Fruit fly (Drosophila melanogaster) whole organism, embryonic: ENCODE measurements around the gene CG2889.

Experiments
- B-H2 ChIP-seq: fragments of 200-800 bp; sonication (Bioruptor generic); optimal IDR thresholded peaks from 2 replicates; lab custom pipeline; 2018; ENCODE audit warnings: missing biosample characterization, mild to moderate bottlenecking, missing genetic modification characterization
- Bdp1 ChIP-seq: fragments of 200-800 bp; sonication (Bioruptor generic); optimal IDR thresholded peaks from 3 replicates; lab custom pipeline; 2016; ENCODE audit warnings: missing biosample characterization, missing genetic modification characterization
- CG13775 ChIP-seq: fragments of 200-800 bp; sonication (Bioruptor generic); optimal IDR thresholded peaks from 3 replicates; lab custom pipeline; 2017; ENCODE audit warnings: missing biosample characterization, mild to moderate bottlenecking, missing genetic modification characterization
- CG15601 ChIP-seq: fragments of 200-800 bp; sonication (Bioruptor generic); optimal IDR thresholded peaks from 3 replicates; lab custom pipeline; 2019; ENCODE audit warnings: missing biosample characterization, mild to moderate bottlenecking, missing genetic modification characterization, moderate library complexity
- CG17359 ChIP-seq: fragments of 200-800 bp; sonication (Bioruptor generic); optimal IDR thresholded peaks from 3 replicates; lab custom pipeline; 2018; ENCODE audit warnings: missing biosample characterization, mild to moderate bottlenecking, missing genetic modification characterization, moderate library complexity
- CG17802 ChIP-seq: fragments of 200-800 bp; sonication (Bioruptor generic); optimal IDR thresholded peaks from 2 replicates; lab custom pipeline; 2018; ENCODE audit warnings: missing biosample characterization, mild to moderate bottlenecking, missing genetic modification characterization, moderate library complexity
- CG1832 ChIP-seq: fragments of 200-800 bp; sonication (Bioruptor generic); optimal IDR thresholded peaks from 2 replicates; lab custom pipeline; 2017; ENCODE audit warnings: missing biosample characterization, mild to moderate bottlenecking, missing genetic modification characterization, inconsistent platforms
- CG2129 ChIP-seq: fragments of 200-800 bp; sonication (Bioruptor generic); IDR thresholded peaks from 2 replicates; pipeline ENCODE4 v1.3.6; 2022; ENCODE audit warnings: missing biosample characterization, missing genetic modification characterization; ENCODE audit not compliant: partially characterized antibody
- CG2199 ChIP-seq: fragments of 200-800 bp; sonication (Bioruptor generic); IDR thresholded peaks from 3 replicates; pipeline ENCODE4 v1.3.6; 2022; ENCODE audit warnings: missing biosample characterization, missing genetic modification characterization
- CG2678 ChIP-seq: fragments of 200-800 bp; sonication (Bioruptor generic); optimal IDR thresholded peaks from 3 replicates; lab custom pipeline; 2019; ENCODE audit warnings: missing biosample characterization, mild to moderate bottlenecking, missing genetic modification characterization, moderate library complexity
- CG31441 ChIP-seq: fragments of 200-800 bp; sonication (Bioruptor generic); IDR thresholded peaks from 2 replicates; pipeline ENCODE4 v1.3.6; 2022; ENCODE audit warnings: missing biosample characterization, missing genetic modification characterization
- CG34224 ChIP-seq: fragments of 200-800 bp; sonication (Bioruptor generic); IDR thresholded peaks from 3 replicates; pipeline ENCODE4 v1.3.6; 2022; ENCODE audit warnings: missing biosample characterization, missing genetic modification characterization; ENCODE audit not compliant: partially characterized antibody
- CG4282 ChIP-seq: fragments of 200-800 bp; sonication (Bioruptor generic); optimal IDR thresholded peaks from 2 replicates; lab custom pipeline; 2016; ENCODE audit warnings: missing biosample characterization, missing genetic modification characterization
- CG4424 ChIP-seq: fragments of 200-800 bp; sonication (Bioruptor generic); optimal IDR thresholded peaks from 3 replicates; lab custom pipeline; 2016; ENCODE audit warnings: missing biosample characterization, missing genetic modification characterization
- CG4854 ChIP-seq: fragments of 200-800 bp; sonication (Bioruptor generic); optimal IDR thresholded peaks from 2 replicates; lab custom pipeline; 2016; ENCODE audit warnings: missing biosample characterization, missing genetic modification characterization, inconsistent platforms
- CG5953 ChIP-seq: fragments of 200-800 bp; sonication (Bioruptor generic); IDR thresholded peaks from 2 replicates; pipeline ENCODE4 v1.3.6; 2022; ENCODE audit warnings: missing biosample characterization, missing genetic modification characterization
- CG6765 ChIP-seq: fragments of 200-800 bp; sonication (Bioruptor generic); optimal IDR thresholded peaks from 3 replicates; lab custom pipeline; 2017; ENCODE audit warnings: missing biosample characterization, mild to moderate bottlenecking, missing genetic modification characterization
- CG7271 ChIP-seq: fragments of 200-800 bp; sonication (Bioruptor generic); optimal IDR thresholded peaks from 2 replicates; lab custom pipeline; 2018; ENCODE audit warnings: missing biosample characterization, mild to moderate bottlenecking, missing genetic modification characterization, moderate library complexity
- CTCF ChIP-seq: fragments of 200-800 bp; sonication (Bioruptor generic); optimal IDR thresholded peaks from 2 replicates; lab custom pipeline; 2017; ENCODE audit warnings: missing biosample characterization, mild to moderate bottlenecking, missing genetic modification characterization, moderate library complexity
- D ChIP-seq, 2 experiments: fragments of 200-800 bp in 1 of 2; fragments of >200 bp in 1 of 2; sonication (Bioruptor generic) in 1 of 2; optimal IDR thresholded peaks; 2 replicates in 1 of 2; 3 replicates in 1 of 2; lab custom pipeline; 2017; ENCODE audit warnings: mild to moderate bottlenecking in 1 of 2, missing biosample characterization in 1 of 2, missing genetic modification characterization in 1 of 2, missing genetic modification reagents in 1 of 2
- Dip3 ChIP-seq: fragments of 200-800 bp; sonication (Bioruptor generic); optimal IDR thresholded peaks from 3 replicates; lab custom pipeline; 2016; ENCODE audit warnings: missing biosample characterization, missing genetic modification characterization
- Fer2 ChIP-seq: fragments of 200-800 bp; sonication (Bioruptor generic); optimal IDR thresholded peaks from 2 replicates; lab custom pipeline; 2018; ENCODE audit warnings: missing biosample characterization, mild to moderate bottlenecking, missing genetic modification characterization, moderate library complexity
- HLH54F ChIP-seq: fragments of 200-800 bp; sonication (Bioruptor generic); optimal IDR thresholded peaks from 3 replicates; lab custom pipeline; 2016; ENCODE audit warnings: missing biosample characterization, missing genetic modification characterization
- Jarid2 ChIP-seq: fragments of 200-800 bp; sonication (Bioruptor generic); optimal IDR thresholded peaks from 3 replicates; lab custom pipeline; 2017; ENCODE audit warnings: mild to moderate bottlenecking, missing biosample characterization, missing genetic modification reagents, missing genetic modification characterization
- Mad ChIP-seq: fragments of 200-800 bp; sonication (Bioruptor generic); optimal IDR thresholded peaks from 2 replicates; lab custom pipeline; 2016; ENCODE audit warnings: missing biosample characterization, missing genetic modification characterization
- NK7.1 ChIP-seq: fragments of 200-800 bp; sonication (Bioruptor generic); optimal IDR thresholded peaks from 3 replicates; lab custom pipeline; 2016; ENCODE audit warnings: missing biosample characterization, missing genetic modification characterization
- Oaz ChIP-seq: fragments of 200-800 bp; sonication (Bioruptor generic); IDR thresholded peaks from 2 replicates; pipeline ENCODE4 v1.3.6; 2022; ENCODE audit warnings: missing biosample characterization, missing genetic modification characterization
- Pdp1 ChIP-seq, 2 experiments: fragments of 200-800 bp; sonication (Bioruptor generic); optimal IDR thresholded peaks; 3 replicates each; lab custom pipeline; 2016; ENCODE audit warnings: missing biosample characterization in 2 of 2, missing genetic modification characterization in 2 of 2, mild to moderate bottlenecking in 1 of 2, moderate library complexity in 1 of 2
- Poxn ChIP-seq: fragments of 200-800 bp; sonication (Bioruptor generic); IDR thresholded peaks from 2 replicates; pipeline ENCODE4 v1.3.6; 2022; ENCODE audit warnings: missing biosample characterization, missing genetic modification characterization
- Rfx ChIP-seq: fragments of 200-800 bp; sonication (Bioruptor generic); IDR thresholded peaks from 2 replicates; pipeline ENCODE4 v1.3.6; 2022; ENCODE audit warnings: missing biosample characterization, missing genetic modification characterization
- ab ChIP-seq: fragments of 200-800 bp; sonication (Bioruptor generic); optimal IDR thresholded peaks from 2 replicates; lab custom pipeline; 2016; ENCODE audit warnings: missing biosample characterization, missing genetic modification characterization
- az2 ChIP-seq: fragments of 200-800 bp; sonication (Bioruptor generic); optimal IDR thresholded peaks from 3 replicates; lab custom pipeline; 2016; ENCODE audit warnings: missing biosample characterization, missing genetic modification characterization
- chn ChIP-seq: fragments of 200-800 bp; sonication (Bioruptor generic); optimal IDR thresholded peaks from 2 replicates; lab custom pipeline; 2016; ENCODE audit warnings: missing biosample characterization, missing genetic modification characterization
- danr ChIP-seq: fragments of 200-800 bp; sonication (Bioruptor generic); IDR thresholded peaks from 2 replicates; pipeline ENCODE4 v1.3.6; 2022; ENCODE audit warnings: missing biosample characterization, missing genetic modification characterization
- dm ChIP-seq: fragments of 200-800 bp; sonication (Bioruptor generic); optimal IDR thresholded peaks from 3 replicates; lab custom pipeline; 2016; ENCODE audit warnings: missing biosample characterization, missing genetic modification characterization
- fd64A ChIP-seq: fragments of 200-800 bp; sonication (Bioruptor generic); optimal IDR thresholded peaks from 3 replicates; lab custom pipeline; 2018; ENCODE audit warnings: missing biosample characterization, mild to moderate bottlenecking, missing genetic modification characterization
- lov ChIP-seq, 2 experiments: fragments of 200-800 bp in 1 of 2; fragments of >200 bp in 1 of 2; sonication (Bioruptor generic) in 1 of 2; IDR thresholded peaks in 1 of 2; optimal IDR thresholded peaks in 1 of 2; 2 replicates in 1 of 2; 3 replicates in 1 of 2; pipeline versions ENCODE4 v1.3.6 to Lab custom; 2017 to 2022; ENCODE audit warnings: missing biosample characterization in 1 of 2, missing genetic modification characterization in 1 of 2
- mld ChIP-seq: fragments of 200-800 bp; sonication (Bioruptor generic); IDR thresholded peaks from 3 replicates; pipeline ENCODE4 v1.3.6; 2022; ENCODE audit warnings: missing biosample characterization, missing genetic modification characterization; ENCODE audit not compliant: partially characterized antibody
- nau ChIP-seq: fragments of 200-800 bp; sonication (Bioruptor generic); optimal IDR thresholded peaks from 3 replicates; lab custom pipeline; 2017; ENCODE audit warnings: missing biosample characterization, mild to moderate bottlenecking, missing genetic modification characterization, missing genetic modification reagents
- oc ChIP-seq: fragments of 200-800 bp; sonication (Bioruptor generic); optimal IDR thresholded peaks from 2 replicates; lab custom pipeline; 2018; ENCODE audit warnings: missing biosample characterization, mild to moderate bottlenecking, missing genetic modification characterization, moderate library complexity
- odd ChIP-seq: fragments of 200-800 bp; sonication (Bioruptor generic); optimal IDR thresholded peaks from 2 replicates; lab custom pipeline; 2017; ENCODE audit warnings: missing biosample characterization, mild to moderate bottlenecking, missing genetic modification characterization
- org-1 ChIP-seq: fragments of 200-800 bp; sonication (Bioruptor generic); optimal IDR thresholded peaks from 2 replicates; lab custom pipeline; 2017; ENCODE audit warnings: missing biosample characterization, missing genetic modification characterization
- peb ChIP-seq: fragments of 200-800 bp; sonication (Bioruptor generic); IDR thresholded peaks from 2 replicates; pipeline ENCODE4 v1.3.6; 2022; ENCODE audit warnings: missing biosample characterization, missing genetic modification characterization
- ranshi ChIP-seq: fragments of 200-800 bp; sonication (Bioruptor generic); IDR thresholded peaks from 2 replicates; pipeline ENCODE4 v1.3.6; 2022; ENCODE audit warnings: missing biosample characterization, missing genetic modification characterization
- sisA ChIP-seq: fragments of 200-800 bp; sonication (Bioruptor generic); IDR thresholded peaks from 2 replicates; pipeline ENCODE4 v1.3.6; 2022; ENCODE audit warnings: missing biosample characterization, missing genetic modification characterization
- sqz ChIP-seq: fragments of 200-800 bp; sonication (Bioruptor generic); optimal IDR thresholded peaks from 3 replicates; lab custom pipeline; 2018; ENCODE audit warnings: missing biosample characterization, mild to moderate bottlenecking, missing genetic modification characterization
- sug ChIP-seq: fragments of 200-800 bp; optimal IDR thresholded peaks from 2 replicates; lab custom pipeline; 2019; ENCODE audit warnings: missing biosample characterization, mild to moderate bottlenecking, missing genetic modification characterization, moderate library complexity
- unpg ChIP-seq: fragments of 200-800 bp; sonication (Bioruptor generic); optimal IDR thresholded peaks from 3 replicates; lab custom pipeline; 2018; ENCODE audit warnings: missing biosample characterization, mild to moderate bottlenecking, missing genetic modification characterization, moderate library complexity

CG2889 gene

DNA sequence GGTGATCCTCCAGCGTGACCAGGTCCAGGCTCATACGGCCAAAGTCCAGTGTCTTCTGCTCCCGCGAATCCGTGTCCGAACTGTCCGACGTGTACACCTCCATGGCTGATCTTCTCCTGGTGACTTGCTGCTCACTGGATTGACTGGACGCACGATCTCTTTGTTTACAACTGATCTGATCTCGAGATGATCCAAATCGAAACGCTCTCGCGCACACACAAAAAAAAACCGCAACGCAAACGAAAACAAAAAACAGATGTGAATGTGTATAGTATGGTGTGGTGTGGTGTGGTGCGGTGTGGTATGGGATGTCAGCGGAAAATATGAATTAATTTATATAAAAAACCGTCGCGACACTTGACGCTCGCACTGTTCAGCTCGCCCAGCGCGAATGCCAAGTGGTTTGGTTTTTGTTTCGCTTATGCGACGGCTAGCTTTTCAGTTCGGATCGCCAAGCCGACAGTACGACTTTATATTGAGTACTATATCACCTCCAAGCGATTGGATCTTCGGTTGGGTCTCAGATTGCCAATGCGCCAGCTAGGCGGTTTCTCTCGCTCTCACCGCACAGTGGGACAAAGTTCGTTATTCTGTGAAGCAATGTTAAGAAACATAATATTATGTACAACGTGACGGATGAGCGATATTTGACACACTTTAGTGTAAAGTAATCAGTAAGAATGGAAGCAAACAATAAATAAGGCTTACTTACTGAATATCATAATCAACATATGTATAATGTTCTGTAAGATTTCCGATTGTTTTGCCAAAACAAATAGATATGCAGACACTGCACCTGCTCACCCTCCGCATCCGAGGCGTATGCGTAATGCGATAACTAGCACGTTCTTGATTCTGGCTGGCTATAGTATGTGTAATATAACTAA is 12.6 kb downstream of the CG2889 start (continued):
- TF ChIP-seq odd = peak; percentile 49
- TF ChIP-seq CG2199 = no peak
- TF ChIP-seq CG5953 (GFP tag; lab: Robert Waterston, UW) = no peak
- peak; percentile 48 to 60 for TF ChIP-seq Pdp1 (GFP tag; optimal IDR thresholded peaks at IDR 0.05; lab: Kevin White, UChicago)
- TF ChIP-seq CG7271 (tag; lab: Kevin White, UChicago) = no peak
- no peak for TF ChIP-seq dm (GFP tag; lab: Kevin White, UChicago)
- TF ChIP-seq ab (GFP tag; lab: Kevin White, UChicago) = no peak
- peak; percentile 65 for TF ChIP-seq org-1 (GFP tag; lab: Kevin White, UChicago)
- TF ChIP-seq CG34224 = no peak
- TF ChIP-seq sug (tag; lab: Kevin White, UChicago) = peak; percentile 80
- no peak for TF ChIP-seq Mad (GFP tag; lab: Kevin White, UChicago)
- peak; percentile 35 for TF ChIP-seq Dip3 (GFP tag; lab: Kevin White, UChicago)
- TF ChIP-seq az2 = peak; percentile 23
- peak; percentile 64 for TF ChIP-seq CG31441 (GFP tag; lab: Robert Waterston, UW)
- TF ChIP-seq lov (optimal IDR thresholded peaks at IDR 0.05; lab: Kevin White, UChicago) = no peak
- TF ChIP-seq lov (GFP tag; IDR thresholded peaks at IDR 0.05; lab: Robert Waterston, UW) = no peak
- TF ChIP-seq sqz (GFP tag; lab: Kevin White, UChicago) = no peak
- TF ChIP-seq chn = peak; percentile 25
- peak; percentile 12 for TF ChIP-seq NK7.1 (GFP tag; lab: Kevin White, UChicago)
- no peak for TF ChIP-seq danr (GFP tag; lab: Robert Waterston, UW)
- peak; percentile 70 for TF ChIP-seq Rfx
- TF ChIP-seq nau (GFP tag; lab: Kevin White, UChicago) = no peak
- TF ChIP-seq fd64A (GFP tag; lab: Kevin White, UChicago) = no peak
- TF ChIP-seq ranshi (GFP tag; lab: Robert Waterston, UW) = peak; percentile 47; the same call in 1 of the 2 replicates
- peak; percentile 13 for TF ChIP-seq HLH54F (GFP tag; lab: Kevin White, UChicago)
- peak; percentile 44; the same call in 1 of the 2 replicates for TF ChIP-seq sisA (GFP tag; lab: Robert Waterston, UW)
- no peak for TF ChIP-seq D (optimal IDR thresholded peaks at IDR 0.05; lab: Kevin White, UChicago)
- TF ChIP-seq D (GFP tag; optimal IDR thresholded peaks at IDR 0.05; lab: Kevin White, UChicago) = no peak
- peak; percentile 59 for TF ChIP-seq CG17359
- no peak for TF ChIP-seq CG2129
- peak; percentile 82 for TF ChIP-seq CG2678 (tag; lab: Kevin White, UChicago)
- peak; percentile 18 for TF ChIP-seq B-H2
- no peak for TF ChIP-seq CG4282 (GFP tag; lab: Kevin White, UChicago)
- no peak for TF ChIP-seq oc (tag; lab: Kevin White, UChicago)
- TF ChIP-seq Oaz = 0 out of 2 replicates have a peak, but pooled peaks have one; percentile 26
- no peak for TF ChIP-seq peb (GFP tag; lab: Robert Waterston, UW)
- peak; percentile 35 for TF ChIP-seq CG6765 (GFP tag; lab: Kevin White, UChicago)
- TF ChIP-seq CTCF (GFP tag; lab: Kevin White, UChicago) = peak; percentile 25
- TF ChIP-seq CG13775 (GFP tag; lab: Kevin White, UChicago) = peak; percentile 46
- TF ChIP-seq mld (GFP tag; lab: Robert Waterston, UW) = no peak
- TF ChIP-seq Poxn (GFP tag; lab: Robert Waterston, UW) = 0 out of 2 replicates have a peak, but pooled peaks have one; percentile 46
- TF ChIP-seq Bdp1 (GFP tag; lab: Kevin White, UChicago) = peak; percentile 7
- TF ChIP-seq CG17802 = no peak
- no peak for TF ChIP-seq CG15601 (tag; lab: Kevin White, UChicago)
- TF ChIP-seq unpg (GFP tag; lab: Kevin White, UChicago) = peak; percentile 62
- TF ChIP-seq Fer2 (tag; lab: Kevin White, UChicago) = peak; percentile 25
- TF ChIP-seq CG1832 (GFP tag; lab: Kevin White, UChicago) = no peak
- TF ChIP-seq Jarid2 (GFP tag; lab: Kevin White, UChicago) = no peak
- TF ChIP-seq CG4854 (GFP tag; lab: Kevin White, UChicago) = peak; percentile 11
- TF ChIP-seq CG4424 = peak; percentile 39
